Fruit fly (Drosophila melanogaster) Kc167 (cell line): ENCODE results near the gene hmw.

Experiments used
- insv ChIP-seq: fragments of >200 bp; optimal IDR thresholded peaks from 3 replicates; lab custom pipeline; 2018; ENCODE audit warnings: missing external identifiers
- psq ChIP-seq: fragments of >200 bp; optimal IDR thresholded peaks from 2 replicates; lab custom pipeline; 2017; ENCODE audit warnings: missing external identifiers

DNA sequence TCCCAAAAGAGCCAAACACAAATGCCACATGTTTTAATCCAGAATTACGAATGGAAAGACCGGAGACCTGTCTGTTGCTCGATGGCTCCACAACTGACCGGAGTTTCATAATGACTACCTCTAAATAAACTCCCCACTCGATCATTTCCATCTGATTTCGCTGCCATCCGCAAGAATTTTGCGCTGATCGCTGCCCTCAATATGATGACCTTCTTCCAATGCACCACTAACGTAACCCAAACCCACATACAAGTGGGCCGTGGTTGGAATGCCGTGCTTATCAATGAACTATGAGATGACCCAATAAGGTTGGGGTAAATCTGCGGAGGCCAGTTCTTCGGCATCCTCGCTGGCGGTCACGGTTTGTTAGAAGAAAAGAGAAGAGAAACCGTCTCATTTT lies 23.2 kb downstream of the hmw start, which contains the start of gene CG14309:
- no peak for TF ChIP-seq psq (lab: Kevin White, UChicago)
- no peak for TF ChIP-seq insv (lab: Kevin White, UChicago)
